Worm (Caenorhabditis elegans) whole organism, L3 larva: ENCODE results near the gene sri-19.

Source experiments
- egl-27 ChIP-seq: sonication (generic microtip); optimal IDR thresholded peaks from 4 replicates; lab custom pipeline; 2017; ENCODE audit warnings: missing biosample characterization, missing genetic modification reagents, missing genetic modification characterization
- elt-1 ChIP-seq: fragments of 150-350 bp; optimal IDR thresholded peaks from 2 replicates; lab custom pipeline; 2014; ENCODE audit warnings: missing biosample characterization, missing genetic modification characterization
- elt-2 ChIP-seq: sonication (generic microtip); optimal IDR thresholded peaks from 2 replicates; lab custom pipeline; 2016; ENCODE audit warnings: missing genetic modification reagents, mild to moderate bottlenecking, missing genetic modification characterization, missing compliant biosample characterization
- fkh-10 ChIP-seq: sonication (generic microtip); optimal IDR thresholded peaks from 2 replicates; lab custom pipeline; 2017; ENCODE audit warnings: missing biosample characterization, missing genetic modification reagents, missing genetic modification characterization
- jun-1 ChIP-seq: fragments of 150-350 bp; optimal IDR thresholded peaks from 2 replicates; lab custom pipeline; 2014; ENCODE audit warnings: missing biosample characterization, missing genetic modification reagents, missing genetic modification characterization
- nhr-77 ChIP-seq: fragments of 150-350 bp; optimal IDR thresholded peaks from 2 replicates; lab custom pipeline; 2014; ENCODE audit warnings: missing biosample characterization, missing genetic modification characterization
- pha-4 ChIP-seq: fragments of 150-350 bp; optimal IDR thresholded peaks from 2 replicates; lab custom pipeline; 2014; ENCODE audit warnings: missing biosample characterization, missing genetic modification reagents, missing genetic modification characterization
- sea-2 ChIP-seq: fragments of 150-350 bp; sonication (generic microtip); optimal IDR thresholded peaks from 4 replicates; lab custom pipeline; 2014; ENCODE audit warnings: missing biosample characterization, missing genetic modification reagents, missing genetic modification characterization
- snpc-4 ChIP-seq: fragments of 150-350 bp; optimal IDR thresholded peaks from 2 replicates; lab custom pipeline; 2014; ENCODE audit warnings: missing biosample characterization, missing genetic modification characterization
- unc-39 ChIP-seq: sonication (generic microtip); optimal IDR thresholded peaks from 4 replicates; lab custom pipeline; 2017; ENCODE audit warnings: missing biosample characterization, missing genetic modification characterization
- unc-62 ChIP-seq: fragments of 150-350 bp; sonication (generic microtip); optimal IDR thresholded peaks from 4 replicates; lab custom pipeline; 2014; ENCODE audit warnings: missing biosample characterization, missing genetic modification reagents, missing genetic modification characterization
- zag-1 ChIP-seq: fragments of 150-350 bp; optimal IDR thresholded peaks from 2 replicates; lab custom pipeline; 2014; ENCODE audit warnings: missing biosample characterization, missing genetic modification characterization

DNA sequence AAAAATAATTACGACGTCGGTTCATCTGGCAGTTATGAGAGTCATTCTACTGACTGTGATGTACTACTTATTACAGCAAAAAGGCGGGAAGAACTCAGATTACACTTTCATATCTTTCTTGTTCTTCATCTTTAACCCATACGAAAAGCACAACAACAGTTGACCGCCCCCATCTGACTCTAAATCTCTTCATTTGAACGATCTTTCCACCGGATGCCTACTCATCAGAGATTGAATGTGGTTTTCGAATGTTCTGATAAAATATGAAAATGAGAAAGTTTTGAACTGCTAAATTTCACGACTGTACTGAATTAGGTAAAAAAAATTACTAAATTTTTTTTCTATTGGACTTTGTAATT, at the start of gene sri-19:
- TF ChIP-seq elt-2 (tag; lab: Kevin White, UChicago) = no peak
- no peak for TF ChIP-seq egl-27
- no peak for TF ChIP-seq zag-1 (tag; lab: Kevin White, UChicago)
- TF ChIP-seq unc-62 = no peak
- TF ChIP-seq nhr-77 = no peak
- TF ChIP-seq jun-1 = no peak
- TF ChIP-seq pha-4 (tag; lab: Kevin White, UChicago) = no peak
- TF ChIP-seq fkh-10 (GFP tag; lab: Kevin White, UChicago) = no peak
- TF ChIP-seq unc-39 (tag; lab: Kevin White, UChicago) = no peak
- no peak for TF ChIP-seq snpc-4
- TF ChIP-seq elt-1 (tag; lab: Kevin White, UChicago) = no peak
- no peak for TF ChIP-seq sea-2
